Worm (Caenorhabditis elegans) whole organism, L2 larva: ENCODE measurements around the gene tmem-131.

ENCODE experiments used
- Y55F3AM.14 ChIP-seq: fragments of 200-800 bp; sonication (Bioruptor generic); optimal IDR thresholded peaks from 2 replicates; lab custom pipeline; 2018; ENCODE audit warnings: mild to moderate bottlenecking, missing genetic modification characterization, missing compliant biosample characterization
- blmp-1 ChIP-seq: sonication (generic microtip); optimal IDR thresholded peaks from 2 replicates; lab custom pipeline; 2017; ENCODE audit warnings: missing genetic modification characterization, mild to moderate bottlenecking, missing compliant biosample characterization, antibody characterized with exemption, moderate library complexity; ENCODE audit not compliant: insufficient read depth
- ceh-16 ChIP-seq: fragments of 150-350 bp; optimal IDR thresholded peaks from 2 replicates; lab custom pipeline; 2014; ENCODE audit warnings: missing biosample characterization, missing genetic modification characterization
- ceh-82 ChIP-seq: fragments of 150-350 bp; optimal IDR thresholded peaks from 2 replicates; lab custom pipeline; 2014; ENCODE audit warnings: missing biosample characterization, missing genetic modification characterization
- dmd-4 ChIP-seq: sonication (generic microtip); optimal IDR thresholded peaks from 2 replicates; lab custom pipeline; 2017; ENCODE audit warnings: missing biosample characterization, missing genetic modification characterization
- egl-27 ChIP-seq: sonication (generic microtip); optimal IDR thresholded peaks from 3 replicates; lab custom pipeline; 2017; ENCODE audit warnings: missing biosample characterization, missing genetic modification reagents, missing genetic modification characterization
- fos-1 ChIP-seq: fragments of 150-350 bp; optimal IDR thresholded peaks from 2 replicates; lab custom pipeline; 2014; ENCODE audit warnings: missing biosample characterization, missing genetic modification characterization
- nhr-11 ChIP-seq: fragments of 150-350 bp; optimal IDR thresholded peaks from 2 replicates; lab custom pipeline; 2014; ENCODE audit warnings: missing biosample characterization, missing genetic modification characterization
- nhr-12 ChIP-seq: fragments of 150-350 bp; optimal IDR thresholded peaks from 2 replicates; lab custom pipeline; 2014; ENCODE audit warnings: missing biosample characterization, missing genetic modification characterization
- nhr-21 ChIP-seq: fragments of 150-350 bp; optimal IDR thresholded peaks from 2 replicates; lab custom pipeline; 2014; ENCODE audit warnings: missing biosample characterization, missing genetic modification characterization
- nhr-25 ChIP-seq: fragments of 150-350 bp; sonication (generic microtip); optimal IDR thresholded peaks from 3 replicates; lab custom pipeline; 2014; ENCODE audit warnings: missing biosample characterization, missing genetic modification characterization
- snpc-4 ChIP-seq: fragments of 150-350 bp; optimal IDR thresholded peaks from 2 replicates; lab custom pipeline; 2014; ENCODE audit warnings: missing biosample characterization, missing genetic modification characterization
- unc-39 ChIP-seq: fragments of 150-350 bp; optimal IDR thresholded peaks from 2 replicates; lab custom pipeline; 2014; ENCODE audit warnings: missing biosample characterization, missing genetic modification characterization
- ztf-11 ChIP-seq: sonication (generic microtip); optimal IDR thresholded peaks from 2 replicates; lab custom pipeline; 2017; ENCODE audit warnings: missing biosample characterization, missing genetic modification characterization

DNA sequence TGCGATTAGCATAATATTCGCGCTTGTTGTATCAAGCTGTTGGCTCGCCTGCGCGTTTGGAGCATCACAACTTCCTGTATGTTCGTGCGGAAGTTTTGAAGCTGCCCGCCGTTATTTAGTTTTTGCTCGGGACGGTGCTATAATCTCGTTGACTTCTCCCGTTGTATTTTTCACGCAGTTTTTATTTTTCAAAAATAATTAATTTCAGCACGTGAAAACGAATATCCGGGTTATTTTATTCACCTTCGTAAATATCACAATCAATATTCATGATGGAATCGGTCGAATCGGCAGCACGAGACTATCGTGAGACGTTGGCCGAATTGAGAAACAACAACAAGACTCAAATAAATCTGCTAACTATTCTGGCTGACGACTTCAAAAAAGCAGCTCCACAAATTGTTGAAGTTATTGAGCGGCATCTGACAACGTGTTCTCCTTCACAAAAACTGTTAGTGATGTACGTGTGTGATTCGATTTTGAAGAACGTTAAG, 27.2 kb upstream of the tmem-131 start:
- no peak for TF ChIP-seq dmd-4 (tag; lab: Kevin White, UChicago)
- TF ChIP-seq blmp-1, result no peak
- TF ChIP-seq ceh-16 (tag; lab: Kevin White, UChicago), result no peak
- no peak for TF ChIP-seq nhr-11 (tag; lab: Kevin White, UChicago)
- no peak for TF ChIP-seq egl-27 (tag; lab: Kevin White, UChicago)
- peak; percentile 2 for TF ChIP-seq nhr-21 (tag; lab: Kevin White, UChicago)
- TF ChIP-seq ceh-82, result no peak
- TF ChIP-seq ztf-11 (tag; lab: Kevin White, UChicago), result no peak
- TF ChIP-seq snpc-4, result no peak
- TF ChIP-seq Y55F3AM.14 (GFP tag; lab: Kevin White, UChicago), result peak; percentile 7
- no peak for TF ChIP-seq fos-1 (tag; lab: Kevin White, UChicago)
- no peak for TF ChIP-seq nhr-12 (tag; lab: Kevin White, UChicago)
- TF ChIP-seq nhr-25 (tag; lab: Kevin White, UChicago), result no peak
- no peak for TF ChIP-seq unc-39 (tag; lab: Kevin White, UChicago)
